Worm (Caenorhabditis elegans) whole organism, mixed stage, embryonic: ENCODE results near the gene F08H9.3.
A peak's percentile ranks its signal among the peaks of the same experiment; 100 is the strongest.

Experiments
- M03D4.4 ChIP-seq: sonication (generic microtip); optimal IDR thresholded peaks from 2 replicates; lab custom pipeline; 2017; ENCODE audit warnings: mild to moderate bottlenecking, missing genetic modification characterization, missing compliant biosample characterization
- bed-3 ChIP-seq: fragments of 200-800 bp; sonication (Bioruptor generic); optimal IDR thresholded peaks from 3 replicates; lab custom pipeline; 2018; ENCODE audit warnings: mild to moderate bottlenecking, missing genetic modification characterization, moderate library complexity, missing compliant biosample characterization
- blmp-1 ChIP-seq: fragments of 150-350 bp; optimal IDR thresholded peaks from 2 replicates; lab custom pipeline; 2014; ENCODE audit warnings: missing biosample characterization, missing genetic modification characterization
- ceh-43 ChIP-seq: fragments of 200-800 bp; sonication (Bioruptor generic); optimal IDR thresholded peaks from 2 replicates; lab custom pipeline; 2018; ENCODE audit warnings: mild to moderate bottlenecking, missing genetic modification characterization, moderate library complexity, missing compliant biosample characterization
- ces-1 ChIP-seq: fragments of 150-350 bp; optimal IDR thresholded peaks from 2 replicates; lab custom pipeline; 2014; ENCODE audit warnings: missing biosample characterization, missing genetic modification reagents, missing genetic modification characterization
- cnd-1 ChIP-seq: fragments of 200-800 bp; sonication (Bioruptor generic); optimal IDR thresholded peaks from 2 replicates; lab custom pipeline; 2018; ENCODE audit warnings: mild to moderate bottlenecking, missing genetic modification characterization, missing compliant biosample characterization
- drap-1 ChIP-seq: fragments of 200-800 bp; sonication (Bioruptor generic); optimal IDR thresholded peaks from 3 replicates; lab custom pipeline; 2018; ENCODE audit warnings: mild to moderate bottlenecking, missing genetic modification characterization, missing compliant biosample characterization
- elt-1 ChIP-seq: sonication (generic microtip); optimal IDR thresholded peaks from 2 replicates; lab custom pipeline; 2017; ENCODE audit warnings: missing genetic modification characterization, mild to moderate bottlenecking, missing compliant biosample characterization, antibody characterized with exemption, moderate library complexity, borderline replicate concordance; ENCODE audit not compliant: insufficient read depth
- elt-3 ChIP-seq: fragments of 150-350 bp; optimal IDR thresholded peaks from 2 replicates; lab custom pipeline; 2014; ENCODE audit warnings: missing biosample characterization, missing genetic modification characterization
- flh-1 ChIP-seq: fragments of 200-800 bp; sonication (Bioruptor generic); optimal IDR thresholded peaks from 2 replicates; lab custom pipeline; 2018; ENCODE audit warnings: mild to moderate bottlenecking, missing genetic modification characterization, moderate library complexity, missing compliant biosample characterization
- ham-2 ChIP-seq: fragments of 200-800 bp; sonication (Bioruptor generic); optimal IDR thresholded peaks from 2 replicates; lab custom pipeline; 2018; ENCODE audit warnings: mild to moderate bottlenecking, missing genetic modification characterization, missing compliant biosample characterization
- hlh-1 ChIP-seq: fragments of 150-350 bp; optimal IDR thresholded peaks from 2 replicates; lab custom pipeline; 2014; ENCODE audit warnings: missing biosample characterization, missing genetic modification reagents, missing genetic modification characterization
- lin-13 ChIP-seq: fragments of 150-350 bp; optimal IDR thresholded peaks from 2 replicates; lab custom pipeline; 2014; ENCODE audit warnings: missing biosample characterization, missing genetic modification characterization
- lin-32 ChIP-seq: fragments of 200-800 bp; sonication (Bioruptor generic); optimal IDR thresholded peaks from 2 replicates; lab custom pipeline; 2018; ENCODE audit warnings: mild to moderate bottlenecking, missing genetic modification characterization, missing compliant biosample characterization
- lsy-2 ChIP-seq: fragments of 150-350 bp; optimal IDR thresholded peaks from 2 replicates; lab custom pipeline; 2014; ENCODE audit warnings: missing biosample characterization, missing genetic modification characterization
- mab-5 ChIP-seq: fragments of 150-350 bp; optimal IDR thresholded peaks from 2 replicates; lab custom pipeline; 2014; ENCODE audit warnings: missing biosample characterization, missing genetic modification characterization
- mep-1 ChIP-seq: fragments of 150-350 bp; optimal IDR thresholded peaks from 2 replicates; lab custom pipeline; 2017; ENCODE audit warnings: missing biosample characterization, missing genetic modification reagents, missing genetic modification characterization, inconsistent platforms
- mls-2 ChIP-seq: sonication (generic microtip); optimal IDR thresholded peaks from 2 replicates; lab custom pipeline; 2016; ENCODE audit warnings: mild to moderate bottlenecking, missing genetic modification characterization, moderate library complexity, missing compliant biosample characterization
- nhr-12 ChIP-seq: fragments of 150-350 bp; optimal IDR thresholded peaks from 2 replicates; lab custom pipeline; 2014; ENCODE audit warnings: missing biosample characterization, missing genetic modification characterization
- nhr-2 ChIP-seq: fragments of 150-350 bp; optimal IDR thresholded peaks from 2 replicates; lab custom pipeline; 2014; ENCODE audit warnings: missing biosample characterization, missing genetic modification characterization
- nhr-237 ChIP-seq: fragments of 150-350 bp; optimal IDR thresholded peaks from 2 replicates; lab custom pipeline; 2014; ENCODE audit warnings: missing biosample characterization, missing genetic modification characterization
- nhr-28 ChIP-seq: fragments of 150-350 bp; optimal IDR thresholded peaks from 2 replicates; lab custom pipeline; 2014; ENCODE audit warnings: missing biosample characterization, missing genetic modification characterization
- pha-4 ChIP-seq: fragments of 150-350 bp; optimal IDR thresholded peaks from 2 replicates; lab custom pipeline; 2018; ENCODE audit warnings: missing biosample characterization, missing genetic modification reagents, missing genetic modification characterization
- sem-2 ChIP-seq: fragments of 200-800 bp; sonication (Bioruptor generic); optimal IDR thresholded peaks from 2 replicates; lab custom pipeline; 2018; ENCODE audit warnings: mild to moderate bottlenecking, missing genetic modification characterization, missing compliant biosample characterization
- snpc-4 ChIP-seq: fragments of 150-350 bp; optimal IDR thresholded peaks from 2 replicates; lab custom pipeline; 2014; ENCODE audit warnings: missing biosample characterization, missing genetic modification characterization
- sptf-1 ChIP-seq: sonication (generic microtip); optimal IDR thresholded peaks from 2 replicates; lab custom pipeline; 2017; ENCODE audit warnings: mild to moderate bottlenecking, missing genetic modification characterization, moderate library complexity, missing compliant biosample characterization
- tbx-8 ChIP-seq: fragments of 200-800 bp; sonication (Bioruptor generic); optimal IDR thresholded peaks from 2 replicates; lab custom pipeline; 2018; ENCODE audit warnings: mild to moderate bottlenecking, missing genetic modification characterization, moderate library complexity, missing compliant biosample characterization
- unc-120 ChIP-seq: sonication (generic microtip); optimal IDR thresholded peaks from 2 replicates; lab custom pipeline; 2017; ENCODE audit warnings: missing genetic modification characterization, missing compliant biosample characterization; ENCODE audit not compliant: poor library complexity, severe bottlenecking
- unc-39 ChIP-seq: fragments of 150-350 bp; optimal IDR thresholded peaks from 2 replicates; lab custom pipeline; 2014; ENCODE audit warnings: missing biosample characterization, missing genetic modification characterization
- unc-62 ChIP-seq: fragments of 150-350 bp; optimal IDR thresholded peaks from 2 replicates; lab custom pipeline; 2014; ENCODE audit warnings: missing biosample characterization, missing genetic modification reagents, missing genetic modification characterization
- zip-8 ChIP-seq: fragments of 150-350 bp; optimal IDR thresholded peaks from 2 replicates; lab custom pipeline; 2014; ENCODE audit warnings: missing biosample characterization, missing genetic modification characterization
- ztf-11 ChIP-seq: fragments of 150-350 bp; optimal IDR thresholded peaks from 2 replicates; lab custom pipeline; 2014; ENCODE audit warnings: missing biosample characterization, missing genetic modification characterization

The F08H9.3 gene

DNA sequence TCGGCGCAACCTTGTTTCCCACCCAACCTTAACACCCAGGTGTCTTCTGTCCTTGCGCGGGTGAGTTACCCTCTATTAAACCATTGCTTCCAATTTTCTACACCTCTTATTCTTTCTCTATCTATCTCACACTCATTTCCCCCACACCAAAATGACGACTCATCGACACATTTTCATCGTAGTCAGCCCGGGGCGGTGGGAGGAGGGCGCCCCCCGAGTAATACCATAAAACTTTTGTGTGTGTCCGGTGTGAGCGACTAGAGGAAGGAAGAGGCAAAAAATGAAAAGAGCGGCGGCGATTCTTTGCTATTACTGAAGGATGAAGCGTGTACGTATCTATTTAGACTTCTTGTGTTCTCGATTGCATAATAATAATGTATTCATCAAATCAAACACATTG lies 41.6 kb upstream of the F08H9.3 start:
- TF ChIP-seq drap-1 (GFP tag; lab: Kevin White, UChicago) = peak; percentile 66
- no peak for TF ChIP-seq bed-3 (GFP tag; lab: Kevin White, UChicago)
- TF ChIP-seq M03D4.4 (tag; lab: Kevin White, UChicago) = peak; percentile 29

DNA sequence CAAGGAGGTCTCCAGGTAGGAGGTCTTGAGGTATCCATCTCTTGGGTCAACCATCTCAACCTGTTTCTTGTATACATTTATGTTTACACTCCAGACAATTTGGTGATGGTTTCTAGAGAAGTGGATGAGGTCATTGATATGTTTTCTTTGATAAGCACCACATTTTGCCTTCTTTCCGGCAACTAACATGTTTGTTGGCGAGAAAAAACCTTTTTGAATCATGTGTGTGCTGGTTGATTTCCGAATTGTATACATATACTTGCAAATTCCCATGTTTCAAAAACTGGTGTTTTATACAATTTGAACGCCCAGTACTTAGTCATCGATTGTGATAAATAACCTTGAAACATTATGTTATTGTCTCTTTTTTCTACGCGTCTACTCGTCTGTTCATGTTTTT lies 41.0 kb upstream of the F08H9.3 start:
- TF ChIP-seq zip-8 (tag; lab: Kevin White, UChicago) (no peak), blmp-1 (tag; lab: Kevin White, UChicago) (no peak), unc-120 (tag; lab: Kevin White, UChicago) (no peak)

DNA sequence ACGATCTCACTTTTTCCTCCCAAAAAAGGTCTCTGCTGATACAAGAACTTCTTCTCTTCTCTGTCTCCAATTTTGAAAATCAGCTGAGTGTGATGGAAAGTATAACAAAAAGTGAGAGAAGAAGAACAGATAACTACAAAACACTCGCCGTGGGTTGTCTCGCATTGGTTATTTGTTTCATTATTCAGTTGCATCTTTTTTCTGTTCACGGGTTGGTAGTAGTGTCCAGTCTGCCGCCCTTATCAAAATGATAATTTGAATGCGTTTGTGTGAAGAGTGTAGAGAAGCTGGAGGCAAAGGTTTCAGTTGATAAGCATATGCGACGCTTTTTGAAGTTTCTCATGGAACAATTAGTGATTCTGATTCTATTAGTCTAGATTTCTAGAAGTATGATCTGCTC lies 39.9 kb upstream of the F08H9.3 start:
- TF ChIP-seq pha-4 (tag; lab: Kevin White, UChicago) (no peak), ces-1 (GFP tag; lab: Kevin White, UChicago) (no peak), ham-2 (GFP tag; lab: Kevin White, UChicago) (no peak), ceh-43 (GFP tag; lab: Kevin White, UChicago) (no peak), mab-5 (tag; lab: Kevin White, UChicago) (no peak), sem-2 (GFP tag; lab: Kevin White, UChicago) (no peak), lsy-2 (tag; lab: Kevin White, UChicago) (no peak), mep-1 (no peak), nhr-237 (tag; lab: Kevin White, UChicago) (no peak), lin-32 (GFP tag; lab: Kevin White, UChicago) (no peak), nhr-12 (no peak)

DNA sequence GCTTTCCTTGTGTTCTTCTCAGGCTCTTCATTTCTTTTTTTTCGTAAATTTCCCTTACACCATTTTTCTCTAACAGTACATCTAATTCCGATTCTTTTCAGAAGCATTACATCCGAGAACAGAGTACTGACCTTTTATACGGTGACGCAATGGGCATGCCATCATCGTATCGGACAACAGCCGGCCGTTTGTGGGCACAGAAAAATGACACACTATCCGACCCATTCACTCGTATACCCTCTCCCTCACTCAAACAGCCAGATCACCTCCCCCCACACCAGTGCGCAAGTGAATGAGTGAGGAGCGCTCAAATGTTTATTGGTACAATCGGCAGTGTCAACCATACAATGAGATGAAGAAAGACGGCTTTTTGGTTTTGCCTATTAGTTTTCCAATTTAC lies 38.0 kb upstream of the F08H9.3 start, which contains the start of gene R02D5.24:
R02D5.24 (plus strand) TSS at position 205 of the 400 bp plus-strand sequence.
- TF ChIP-seq pha-4 (tag; lab: Kevin White, UChicago) = no peak
- TF ChIP-seq nhr-2 (tag; lab: Kevin White, UChicago) = peak; percentile 99
- peak; percentile 73 for TF ChIP-seq drap-1 (GFP tag; lab: Kevin White, UChicago)
- peak; percentile 56 for TF ChIP-seq cnd-1 (tag; lab: Kevin White, UChicago)
- TF ChIP-seq sptf-1 = peak; percentile 32
- TF ChIP-seq nhr-28 = no peak
- TF ChIP-seq hlh-1 (tag; lab: Kevin White, UChicago) = peak; percentile 10
- no peak for TF ChIP-seq nhr-12
- TF ChIP-seq zip-8 (tag; lab: Kevin White, UChicago) = peak; percentile 81

DNA sequence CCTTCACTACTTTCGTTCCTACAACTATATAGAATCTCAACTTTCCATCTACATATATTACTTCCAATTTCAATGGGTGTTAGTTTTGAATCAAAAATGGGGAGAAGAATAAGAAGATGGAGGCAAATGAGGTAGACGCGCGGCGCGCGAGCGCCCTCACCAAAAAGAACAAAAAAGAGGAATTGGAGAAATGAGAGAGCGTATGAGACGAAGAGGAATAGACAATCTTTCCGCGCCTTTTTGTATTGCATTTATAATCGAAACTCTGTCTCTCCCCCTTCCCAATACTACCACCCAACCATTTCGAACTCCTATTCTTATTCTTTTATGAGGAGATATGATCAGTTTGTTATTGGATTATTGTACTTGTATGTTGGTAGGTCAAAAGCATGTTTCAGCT lies 37.4 kb upstream of the F08H9.3 start:
- TF ChIP-seq ces-1 (GFP tag; lab: Kevin White, UChicago) (peak; percentile 15), drap-1 (GFP tag; lab: Kevin White, UChicago) (no peak), tbx-8 (GFP tag; lab: Kevin White, UChicago) (no peak)

DNA sequence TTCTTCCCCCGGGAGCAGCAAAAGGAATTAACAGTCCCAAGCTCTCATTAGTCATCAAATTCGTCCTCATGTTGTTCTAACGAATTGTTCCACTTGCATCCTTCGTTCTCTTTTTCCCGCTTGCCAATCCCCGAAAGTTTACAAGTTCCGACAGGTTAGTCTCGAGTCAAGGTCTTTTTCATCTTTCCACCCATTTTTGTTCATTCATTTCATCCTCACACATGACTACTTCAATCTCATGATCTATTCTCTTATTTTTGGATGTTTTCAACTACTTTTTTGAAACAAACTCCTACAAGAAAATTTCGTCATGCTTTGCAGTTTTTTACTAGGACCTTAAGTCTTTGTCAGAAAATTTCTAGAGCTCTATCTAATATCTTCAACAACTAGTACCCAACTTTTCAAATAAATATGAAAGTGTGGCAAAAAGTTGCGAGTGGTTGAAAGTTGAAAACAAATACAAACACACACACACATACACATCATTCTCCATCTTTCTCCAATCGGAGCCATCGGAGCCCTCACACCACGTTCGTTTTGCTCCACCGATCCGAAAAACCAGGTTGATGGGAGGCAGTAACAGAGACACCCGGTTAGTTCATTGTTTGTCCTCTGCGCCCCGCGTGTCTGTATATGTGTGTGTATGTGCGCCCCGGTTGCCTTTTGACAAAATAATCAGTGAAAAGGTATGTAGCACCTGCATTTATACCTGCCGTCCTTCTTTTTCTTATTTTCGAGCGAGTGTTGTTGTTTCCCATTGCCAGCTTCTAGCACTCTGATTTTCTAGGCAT lies 36.1 kb upstream of the F08H9.3 start:
- TF ChIP-seq ztf-11 (tag; lab: Kevin White, UChicago) (no peak), mls-2 (tag; lab: Kevin White, UChicago) (no peak), cnd-1 (tag; lab: Kevin White, UChicago) (no peak), unc-120 (tag; lab: Kevin White, UChicago) (no peak), pha-4 (tag; lab: Kevin White, UChicago) (no peak), drap-1 (GFP tag; lab: Kevin White, UChicago) (peak; percentile 23), unc-62 (GFP tag; lab: Kevin White, UChicago) (no peak), sem-2 (GFP tag; lab: Kevin White, UChicago) (no peak)

DNA sequence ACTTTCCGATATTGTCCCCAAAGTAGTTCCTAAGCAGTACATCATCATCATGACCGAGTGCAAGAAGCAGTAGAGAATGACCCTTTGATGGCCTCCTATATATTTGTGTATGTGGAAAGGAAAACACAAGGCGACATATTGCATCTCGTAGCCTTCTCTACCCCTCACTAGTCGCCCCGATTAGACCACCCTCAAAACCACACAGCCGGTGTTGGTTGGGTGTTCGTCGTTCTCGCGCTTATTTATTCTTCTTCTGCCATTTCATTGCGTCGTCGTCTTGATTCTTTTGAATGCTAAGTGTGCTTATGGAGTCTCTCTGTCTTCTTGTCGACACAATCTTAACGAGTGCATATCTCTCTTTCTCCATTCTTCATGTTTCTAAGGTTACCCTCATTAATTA lies 35.1 kb upstream of the F08H9.3 start:
- TF ChIP-seq cnd-1 (tag; lab: Kevin White, UChicago) = peak; percentile 22
- no peak for TF ChIP-seq unc-62 (GFP tag; lab: Kevin White, UChicago)
- TF ChIP-seq flh-1 (GFP tag; lab: Kevin White, UChicago) = no peak
- no peak for TF ChIP-seq ceh-43 (GFP tag; lab: Kevin White, UChicago)
- TF ChIP-seq drap-1 (GFP tag; lab: Kevin White, UChicago) = no peak
- no peak for TF ChIP-seq ztf-11 (tag; lab: Kevin White, UChicago)
- TF ChIP-seq lin-13 = peak; percentile 51
- TF ChIP-seq snpc-4 (tag; lab: Kevin White, UChicago) = no peak
- no peak for TF ChIP-seq unc-120 (tag; lab: Kevin White, UChicago)
- TF ChIP-seq mls-2 (tag; lab: Kevin White, UChicago) = peak; percentile 50
- TF ChIP-seq hlh-1 (tag; lab: Kevin White, UChicago) = no peak
- no peak for TF ChIP-seq elt-1 (tag; lab: Kevin White, UChicago)
- TF ChIP-seq nhr-28 = no peak
- TF ChIP-seq tbx-8 (GFP tag; lab: Kevin White, UChicago) = no peak
- TF ChIP-seq unc-39 (tag; lab: Kevin White, UChicago) = no peak
- no peak for TF ChIP-seq bed-3 (GFP tag; lab: Kevin White, UChicago)
- TF ChIP-seq blmp-1 (tag; lab: Kevin White, UChicago) = no peak
- no peak for TF ChIP-seq zip-8 (tag; lab: Kevin White, UChicago)
- peak; percentile 84 for TF ChIP-seq nhr-2 (tag; lab: Kevin White, UChicago)
- TF ChIP-seq lsy-2 (tag; lab: Kevin White, UChicago) = no peak
- no peak for TF ChIP-seq nhr-237 (tag; lab: Kevin White, UChicago)
- TF ChIP-seq elt-3 (tag; lab: Kevin White, UChicago) = no peak
- peak; percentile 46 for TF ChIP-seq sptf-1
- peak; percentile 52 for TF ChIP-seq mep-1
- peak; percentile 8 for TF ChIP-seq ces-1 (GFP tag; lab: Kevin White, UChicago)
